Fruit fly (Drosophila melanogaster) whole organism, embryonic: Measurements from ENCODE around the gene msn.

Experiments used
- Blimp-1 ChIP-seq: fragments of 200-800 bp; sonication (Bioruptor generic); optimal IDR thresholded peaks from 3 replicates; lab custom pipeline; 2018; ENCODE audit warnings: missing biosample characterization, missing genetic modification characterization, mild to moderate bottlenecking, moderate library complexity, missing genetic modification reagents
- CG10979 ChIP-seq: fragments of 200-800 bp; sonication (Bioruptor generic); optimal IDR thresholded peaks from 2 replicates; lab custom pipeline; 2018; ENCODE audit warnings: missing biosample characterization, mild to moderate bottlenecking, missing genetic modification characterization, moderate library complexity
- CG11504 ChIP-seq: fragments of 200-800 bp; sonication (Bioruptor generic); optimal IDR thresholded peaks from 3 replicates; lab custom pipeline; 2019; ENCODE audit warnings: missing biosample characterization, mild to moderate bottlenecking, missing genetic modification characterization, moderate library complexity
- CG12942 ChIP-seq: fragments of 200-800 bp; sonication (Bioruptor generic); optimal IDR thresholded peaks from 3 replicates; lab custom pipeline; 2016; ENCODE audit warnings: missing biosample characterization, missing genetic modification characterization
- CG13894 ChIP-seq: fragments of 200-800 bp; sonication (Bioruptor generic); optimal IDR thresholded peaks from 3 replicates; lab custom pipeline; 2018; ENCODE audit warnings: missing biosample characterization, mild to moderate bottlenecking, missing genetic modification characterization, moderate library complexity
- CG17186 ChIP-seq: fragments of 200-800 bp; sonication (Bioruptor generic); optimal IDR thresholded peaks from 3 replicates; lab custom pipeline; 2017; ENCODE audit warnings: missing biosample characterization, missing genetic modification reagents, missing genetic modification characterization
- CG1792 ChIP-seq: fragments of 200-800 bp; sonication (Bioruptor generic); optimal IDR thresholded peaks from 2 replicates; lab custom pipeline; 2016; ENCODE audit warnings: missing biosample characterization, missing genetic modification characterization
- CG30403 ChIP-seq: fragments of 200-800 bp; sonication (Bioruptor generic); optimal IDR thresholded peaks from 3 replicates; lab custom pipeline; 2016; ENCODE audit warnings: missing biosample characterization, missing genetic modification characterization
- CG3065 ChIP-seq: fragments of 200-800 bp; sonication (Bioruptor generic); optimal IDR thresholded peaks from 2 replicates; lab custom pipeline; 2016; ENCODE audit warnings: missing biosample characterization, missing genetic modification characterization
- CG4282 ChIP-seq: fragments of 200-800 bp; sonication (Bioruptor generic); optimal IDR thresholded peaks from 2 replicates; lab custom pipeline; 2016; ENCODE audit warnings: missing biosample characterization, missing genetic modification characterization
- CG6765 ChIP-seq: fragments of 200-800 bp; sonication (Bioruptor generic); optimal IDR thresholded peaks from 3 replicates; lab custom pipeline; 2017; ENCODE audit warnings: missing biosample characterization, mild to moderate bottlenecking, missing genetic modification characterization
- CG8359 ChIP-seq: fragments of 200-800 bp; sonication (Bioruptor generic); optimal IDR thresholded peaks from 2 replicates; lab custom pipeline; 2017; ENCODE audit warnings: missing biosample characterization, mild to moderate bottlenecking, missing genetic modification characterization, borderline replicate concordance
- CG9817 ChIP-seq: fragments of 200-800 bp; sonication (Bioruptor generic); optimal IDR thresholded peaks from 2 replicates; lab custom pipeline; 2018; ENCODE audit warnings: missing biosample characterization, mild to moderate bottlenecking, missing genetic modification characterization, moderate library complexity
- Drgx ChIP-seq: fragments of 200-800 bp; sonication (Bioruptor generic); IDR thresholded peaks from 2 replicates; pipeline ENCODE4 v1.3.6; 2022; ENCODE audit warnings: missing biosample characterization, missing genetic modification characterization
- Ets65A ChIP-seq: fragments of 200-800 bp; sonication (Bioruptor generic); peaks from one replicate; lab custom pipeline; 2016; ENCODE audit warnings: missing biosample characterization, missing genetic modification characterization
- GATAe ChIP-seq: fragments of 200-800 bp; sonication (Bioruptor generic); conservative IDR thresholded peaks from 2 replicates; pipeline ENCODE4 v1.3.6; 2022; ENCODE audit warnings: missing biosample characterization, missing genetic modification characterization
- Hey ChIP-seq: fragments of 200-800 bp; sonication (Bioruptor generic); optimal IDR thresholded peaks from 3 replicates; lab custom pipeline; 2018; ENCODE audit warnings: missing biosample characterization, mild to moderate bottlenecking, missing genetic modification characterization
- Hsf ChIP-seq: fragments of 200-800 bp; sonication (Bioruptor generic); optimal IDR thresholded peaks from 3 replicates; lab custom pipeline; 2016; ENCODE audit warnings: missing biosample characterization, missing genetic modification characterization
- Med ChIP-seq: fragments of 200-800 bp; sonication (Bioruptor generic); peaks from one replicate; lab custom pipeline; 2016; ENCODE audit warnings: missing biosample characterization, missing genetic modification characterization, mild to moderate bottlenecking, inconsistent platforms, moderate library complexity
- Neu2 ChIP-seq: fragments of 200-800 bp; sonication (Bioruptor generic); optimal IDR thresholded peaks from 3 replicates; lab custom pipeline; 2016; ENCODE audit warnings: missing biosample characterization, missing genetic modification characterization, borderline replicate concordance
- Optix ChIP-seq: fragments of 200-800 bp; sonication (Bioruptor generic); IDR thresholded peaks from 3 replicates; pipeline ENCODE4 v1.3.6; 2022; ENCODE audit warnings: missing biosample characterization, missing genetic modification characterization
- Rfx ChIP-seq: fragments of 200-800 bp; sonication (Bioruptor generic); IDR thresholded peaks from 2 replicates; pipeline ENCODE4 v1.3.6; 2022; ENCODE audit warnings: missing biosample characterization, missing genetic modification characterization
- abd-A ChIP-seq: fragments of 200-800 bp; sonication (Bioruptor generic); optimal IDR thresholded peaks from 3 replicates; lab custom pipeline; 2019; ENCODE audit warnings: missing biosample characterization, mild to moderate bottlenecking, missing genetic modification characterization, moderate library complexity
- aop ChIP-seq: fragments of 200-800 bp; sonication (Bioruptor generic); IDR thresholded peaks from 2 replicates; pipeline ENCODE4 v1.3.6; 2022; ENCODE audit warnings: missing biosample characterization, missing genetic modification characterization
- bab2 ChIP-seq: fragments of 200-800 bp; sonication (Bioruptor generic); optimal IDR thresholded peaks from 2 replicates; lab custom pipeline; 2016; ENCODE audit warnings: missing biosample characterization, missing genetic modification characterization
- br ChIP-seq: fragments of >200 bp; optimal IDR thresholded peaks from 2 replicates; lab custom pipeline; 2017
- cas ChIP-seq: fragments of 200-800 bp; sonication (Bioruptor generic); IDR thresholded peaks from 2 replicates; pipeline ENCODE4 v1.3.6; 2022; ENCODE audit warnings: missing biosample characterization, missing genetic modification characterization
- crol ChIP-seq: fragments of 200-800 bp; sonication (Bioruptor generic); IDR thresholded peaks from 2 replicates; pipeline ENCODE4 v1.3.6; 2022; ENCODE audit warnings: missing biosample characterization, missing genetic modification characterization
- cwo ChIP-seq: fragments of 200-800 bp; sonication (Bioruptor generic); optimal IDR thresholded peaks from 3 replicates; lab custom pipeline; 2017; ENCODE audit warnings: missing biosample characterization, missing genetic modification characterization, mild to moderate bottlenecking, moderate library complexity, missing genetic modification reagents
- disco-r ChIP-seq: fragments of 200-800 bp; sonication (Bioruptor generic); optimal IDR thresholded peaks from 2 replicates; lab custom pipeline; 2016; ENCODE audit warnings: missing biosample characterization, missing genetic modification characterization
- exex ChIP-seq: fragments of 200-800 bp; sonication (Bioruptor generic); optimal IDR thresholded peaks from 4 replicates; lab custom pipeline; 2018; ENCODE audit warnings: missing biosample characterization, mild to moderate bottlenecking, missing genetic modification characterization, moderate library complexity
- gem ChIP-seq: fragments of 200-800 bp; sonication (Bioruptor generic); optimal IDR thresholded peaks from 2 replicates; lab custom pipeline; 2019; ENCODE audit warnings: missing biosample characterization, mild to moderate bottlenecking, missing genetic modification characterization, moderate library complexity
- ken ChIP-seq: fragments of 200-800 bp; sonication (Bioruptor generic); IDR thresholded peaks from 3 replicates; pipeline ENCODE4 v1.3.6; 2022; ENCODE audit warnings: missing biosample characterization, missing genetic modification characterization
- mirr ChIP-seq: fragments of 200-800 bp; sonication (Bioruptor generic); optimal IDR thresholded peaks from 3 replicates; lab custom pipeline; 2018; ENCODE audit warnings: missing biosample characterization, mild to moderate bottlenecking, missing genetic modification characterization
- mld ChIP-seq: fragments of 200-800 bp; sonication (Bioruptor generic); IDR thresholded peaks from 3 replicates; pipeline ENCODE4 v1.3.6; 2022; ENCODE audit warnings: missing biosample characterization, missing genetic modification characterization; ENCODE audit not compliant: partially characterized antibody
- phol ChIP-seq: fragments of 200-800 bp; sonication (Bioruptor generic); optimal IDR thresholded peaks from 3 replicates; lab custom pipeline; 2018; ENCODE audit warnings: missing biosample characterization, mild to moderate bottlenecking, missing genetic modification characterization, moderate library complexity
- prd ChIP-seq, 3 experiments: fragments of >200 bp in 2 of 3; fragments of 200-800 bp in 1 of 3; sonication (Bioruptor generic) in 1 of 3; optimal IDR thresholded peaks in 2 of 3; IDR thresholded peaks in 1 of 3; 2 replicates in 2 of 3; 3 replicates in 1 of 3; pipeline versions ENCODE4 v1.3.6 to Lab custom; 2017 to 2022; ENCODE audit warnings: missing biosample characterization in 1 of 3, missing genetic modification characterization in 1 of 3
- sd ChIP-seq: fragments of 200-800 bp; sonication (Bioruptor generic); optimal IDR thresholded peaks from 3 replicates; lab custom pipeline; 2018; ENCODE audit warnings: missing biosample characterization, mild to moderate bottlenecking, missing genetic modification characterization, moderate library complexity
- stc ChIP-seq: fragments of 200-800 bp; sonication (Bioruptor generic); IDR thresholded peaks from 2 replicates; pipeline ENCODE4 v1.3.6; 2022; ENCODE audit warnings: missing biosample characterization, missing genetic modification characterization
- tll ChIP-seq, 2 experiments: fragments of 200-800 bp in 1 of 2; fragments of >200 bp in 1 of 2; sonication (Bioruptor generic) in 1 of 2; optimal IDR thresholded peaks; 2 replicates each; lab custom pipeline; 2017 to 2019; ENCODE audit warnings: missing biosample characterization in 2 of 2, missing genetic modification characterization in 2 of 2, mild to moderate bottlenecking in 1 of 2, moderate library complexity in 1 of 2

msn gene

DNA sequence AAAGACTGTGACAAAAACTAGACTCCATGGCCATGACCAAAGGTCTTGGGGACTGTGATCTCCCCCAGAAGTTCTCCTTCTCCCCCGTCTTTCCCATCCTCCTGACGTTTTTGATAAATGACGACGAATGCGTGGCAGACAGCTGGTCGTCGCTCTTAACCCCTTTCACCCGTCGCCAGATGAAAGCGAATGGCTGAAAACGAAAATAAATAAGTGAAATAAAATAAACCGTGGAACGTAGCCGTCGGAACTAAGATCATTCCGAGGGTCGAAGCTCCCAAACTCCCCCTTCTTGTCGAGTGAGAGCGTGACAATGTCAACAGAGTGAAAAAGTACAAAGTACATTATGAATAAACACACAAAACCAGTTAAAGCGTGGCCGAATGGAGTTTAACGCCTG, 40.4 kb downstream of the msn start (continued):
- TF ChIP-seq CG4282, result no peak
- TF ChIP-seq aop (GFP tag; lab: Robert Waterston, UW), result no peak
- no peak for TF ChIP-seq CG17186
- TF ChIP-seq Blimp-1 (GFP tag; lab: Kevin White, UChicago), result peak; percentile 90
- TF ChIP-seq tll (GFP tag; optimal IDR thresholded peaks at IDR 0.05; lab: Kevin White, UChicago), result no peak
- no peak for TF ChIP-seq br
- no peak for TF ChIP-seq GATAe
- TF ChIP-seq Rfx, result no peak

DNA sequence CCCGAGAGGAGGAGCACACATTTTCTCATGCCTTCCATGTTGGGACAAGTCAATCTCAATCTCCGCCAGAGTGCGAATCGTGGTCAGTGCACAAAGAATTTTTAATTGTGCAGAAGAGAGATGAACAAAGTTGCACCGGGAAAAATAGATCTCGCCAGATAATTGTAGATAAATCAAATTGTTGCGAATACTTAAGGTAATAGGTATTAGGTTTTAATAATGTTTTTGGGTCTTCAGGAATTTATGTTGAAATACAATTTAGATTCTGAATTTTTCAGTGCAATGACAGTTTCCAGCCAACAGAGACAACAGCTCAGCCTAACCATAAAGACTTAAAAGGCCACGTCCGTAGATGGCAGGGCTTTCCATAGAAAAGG, 41.3 kb downstream of the msn start:
- TF ChIP-seq disco-r (GFP tag; lab: Kevin White, UChicago) (no peak), Drgx (0 out of 2 replicates have a peak, but pooled peaks have one; percentile 6)

DNA sequence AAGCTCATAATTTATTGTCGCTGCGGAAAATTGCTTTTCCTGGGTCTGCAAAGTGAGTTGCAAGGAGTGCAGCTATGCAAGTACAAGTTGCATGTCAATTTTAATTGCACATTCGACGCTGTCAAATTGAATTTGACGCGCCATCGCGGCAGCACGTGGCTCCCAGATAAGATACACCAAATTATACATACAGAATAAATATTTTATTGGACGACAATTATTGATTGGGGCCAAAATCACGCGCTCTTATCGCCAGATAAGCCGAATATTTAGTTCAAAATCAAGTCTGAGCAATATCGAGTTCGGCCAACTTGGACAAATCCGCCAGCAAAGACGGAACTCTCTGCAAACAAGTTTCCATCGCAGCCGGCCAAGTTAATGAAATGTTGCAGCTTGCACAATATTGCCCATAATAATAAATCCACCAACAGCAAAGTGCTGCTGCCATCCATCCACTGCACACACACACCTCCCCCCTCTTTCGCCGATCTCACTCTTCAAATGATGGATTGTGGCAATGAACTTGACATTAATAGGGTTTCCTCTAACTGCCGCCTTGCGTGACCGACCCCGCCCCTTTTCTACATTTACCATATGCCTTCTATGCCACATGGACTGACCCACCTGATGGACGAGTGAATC, 41.8 kb downstream of the msn start:
- TF ChIP-seq Ets65A (peak; percentile 69), sd (peak; percentile 38), CG3065 (no peak), Med (GFP tag; lab: Kevin White, UChicago) (peak; percentile 18), CG6765 (GFP tag; lab: Kevin White, UChicago) (no peak), ken (GFP tag; lab: Robert Waterston, UW) (0 out of 3 replicates have a peak, but pooled peaks have one; percentile 23), CG13894 (no peak), prd (optimal IDR thresholded peaks at IDR 0.05; lab: Kevin White, UChicago) (no peak), prd (GFP tag; IDR thresholded peaks at IDR 0.05; lab: Robert Waterston, UW) (no peak), exex (tag; lab: Kevin White, UChicago) (peak; percentile 77), cas (GFP tag; lab: Robert Waterston, UW) (no peak), abd-A (tag; lab: Kevin White, UChicago) (no peak), mirr (peak; percentile 47), Hey (tag; lab: Kevin White, UChicago) (peak; percentile 41), crol (GFP tag; lab: Robert Waterston, UW) (peak; percentile 57), bab2 (GFP tag; lab: Kevin White, UChicago) (no peak), cwo (GFP tag; lab: Kevin White, UChicago) (peak; percentile 53)

DNA sequence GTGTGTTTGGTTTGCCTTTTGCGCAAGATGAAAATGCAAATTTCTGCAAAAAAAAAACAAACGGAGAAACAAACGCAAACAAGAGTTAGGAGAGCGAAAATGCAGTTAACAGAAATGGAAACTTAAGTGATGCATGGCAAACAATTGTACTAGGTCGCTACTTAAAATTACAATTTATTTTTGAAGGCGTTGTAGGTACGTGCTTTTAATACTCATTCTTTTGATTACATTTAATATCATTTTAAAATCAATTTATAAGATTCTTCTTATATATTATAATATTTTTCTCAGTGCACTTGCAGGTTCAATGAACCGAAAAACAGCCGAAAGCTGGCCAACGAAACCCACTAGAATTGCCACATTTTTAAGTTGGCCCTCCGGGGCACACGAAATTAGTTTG, 45.0 kb downstream of the msn start:
- TF ChIP-seq Hsf, result no peak
- no peak for TF ChIP-seq mld (GFP tag; lab: Robert Waterston, UW)
- TF ChIP-seq CG12942 (GFP tag; lab: Kevin White, UChicago), result no peak
- TF ChIP-seq phol (tag; lab: Kevin White, UChicago), result peak; percentile 9
- no peak for TF ChIP-seq CG1792 (GFP tag; lab: Kevin White, UChicago)
- no peak for TF ChIP-seq Neu2 (GFP tag; lab: Kevin White, UChicago)
- TF ChIP-seq CG9817, result no peak
- peak; percentile 5 for TF ChIP-seq gem (tag; lab: Kevin White, UChicago)
- no peak for TF ChIP-seq Optix (GFP tag; lab: Robert Waterston, UW)
- peak; percentile 7 for TF ChIP-seq CG10979 (tag; lab: Kevin White, UChicago)
- peak; percentile 6 for TF ChIP-seq CG8359 (GFP tag; lab: Kevin White, UChicago)
- TF ChIP-seq CG30403, result no peak
- TF ChIP-seq ken (GFP tag; lab: Robert Waterston, UW), result no peak
- peak; percentile 24 for TF ChIP-seq CG11504 (tag; lab: Kevin White, UChicago)
- 0 out of 2 replicates have a peak, but pooled peaks have one; percentile 14 for TF ChIP-seq stc
